Fruit fly (Drosophila melanogaster) whole organism, embryonic: ENCODE results near the gene CG43799.

Experiments used
- Atf6 ChIP-seq: fragments of 200-800 bp; sonication (Bioruptor generic); IDR thresholded peaks from 2 replicates; pipeline ENCODE4 v1.3.6; 2022; ENCODE audit warnings: missing biosample characterization, missing genetic modification characterization
- Bgb ChIP-seq: fragments of 200-800 bp; sonication (Bioruptor generic); IDR thresholded peaks from 2 replicates; pipeline ENCODE4 v1.3.6; 2022; ENCODE audit warnings: missing biosample characterization, missing genetic modification characterization; ENCODE audit not compliant: partially characterized antibody
- CG11696 ChIP-seq: fragments of 200-800 bp; sonication (Bioruptor generic); IDR thresholded peaks from 2 replicates; pipeline ENCODE4 v1.3.6; 2022; ENCODE audit warnings: missing biosample characterization, missing genetic modification characterization
- CG12071 ChIP-seq: fragments of 200-800 bp; sonication (Bioruptor generic); optimal IDR thresholded peaks from 3 replicates; lab custom pipeline; 2018; ENCODE audit warnings: missing biosample characterization, mild to moderate bottlenecking, missing genetic modification characterization
- CG12236 ChIP-seq: fragments of 200-800 bp; sonication (Bioruptor generic); optimal IDR thresholded peaks from 2 replicates; lab custom pipeline; 2016; ENCODE audit warnings: missing biosample characterization, missing genetic modification characterization
- CG12769 ChIP-seq: fragments of 200-800 bp; sonication (Bioruptor generic); optimal IDR thresholded peaks from 2 replicates; lab custom pipeline; 2019; ENCODE audit warnings: missing biosample characterization, mild to moderate bottlenecking, missing genetic modification characterization, moderate library complexity
- CG13287 ChIP-seq: fragments of 200-800 bp; sonication (Bioruptor generic); IDR thresholded peaks from 2 replicates; pipeline ENCODE4 v1.3.6; 2022; ENCODE audit warnings: missing biosample characterization, missing genetic modification characterization; ENCODE audit not compliant: partially characterized antibody
- CG13894 ChIP-seq: fragments of 200-800 bp; sonication (Bioruptor generic); optimal IDR thresholded peaks from 3 replicates; lab custom pipeline; 2018; ENCODE audit warnings: missing biosample characterization, mild to moderate bottlenecking, missing genetic modification characterization, moderate library complexity
- CG15269 ChIP-seq: fragments of 200-800 bp; sonication (Bioruptor generic); optimal IDR thresholded peaks from 2 replicates; lab custom pipeline; 2018; ENCODE audit warnings: missing biosample characterization, mild to moderate bottlenecking, missing genetic modification characterization, moderate library complexity
- CG15479 ChIP-seq: fragments of 200-800 bp; sonication (Bioruptor generic); optimal IDR thresholded peaks from 3 replicates; lab custom pipeline; 2019; ENCODE audit warnings: missing biosample characterization, mild to moderate bottlenecking, missing genetic modification characterization, moderate library complexity
- CG15601 ChIP-seq: fragments of 200-800 bp; sonication (Bioruptor generic); optimal IDR thresholded peaks from 3 replicates; lab custom pipeline; 2019; ENCODE audit warnings: missing biosample characterization, mild to moderate bottlenecking, missing genetic modification characterization, moderate library complexity
- CG1602 ChIP-seq: fragments of 200-800 bp; sonication (Bioruptor generic); optimal IDR thresholded peaks from 3 replicates; lab custom pipeline; 2016; ENCODE audit warnings: missing biosample characterization, missing genetic modification characterization
- CG16813 ChIP-seq: fragments of 200-800 bp; sonication (Bioruptor generic); IDR thresholded peaks from 3 replicates; pipeline ENCODE4 v1.3.6; 2022; ENCODE audit warnings: missing biosample characterization, missing genetic modification characterization; ENCODE audit not compliant: partially characterized antibody
- CG17359 ChIP-seq: fragments of 200-800 bp; sonication (Bioruptor generic); optimal IDR thresholded peaks from 3 replicates; lab custom pipeline; 2018; ENCODE audit warnings: missing biosample characterization, mild to moderate bottlenecking, missing genetic modification characterization, moderate library complexity
- CG17829 ChIP-seq: fragments of 200-800 bp; optimal IDR thresholded peaks from 2 replicates; lab custom pipeline; 2019; ENCODE audit warnings: missing biosample characterization, mild to moderate bottlenecking, missing genetic modification characterization, moderate library complexity
- CG18619 ChIP-seq: fragments of 200-800 bp; sonication (Bioruptor generic); optimal IDR thresholded peaks from 3 replicates; lab custom pipeline; 2017; ENCODE audit warnings: missing biosample characterization, mild to moderate bottlenecking, missing genetic modification characterization
- CG2116 ChIP-seq: fragments of 200-800 bp; sonication (Bioruptor generic); optimal IDR thresholded peaks from 3 replicates; lab custom pipeline; 2018; ENCODE audit warnings: missing biosample characterization, mild to moderate bottlenecking, missing genetic modification characterization
- CG2199 ChIP-seq: fragments of 200-800 bp; sonication (Bioruptor generic); IDR thresholded peaks from 3 replicates; pipeline ENCODE4 v1.3.6; 2022; ENCODE audit warnings: missing biosample characterization, missing genetic modification characterization
- CG30431 ChIP-seq: fragments of 200-800 bp; sonication (Bioruptor generic); optimal IDR thresholded peaks from 2 replicates; lab custom pipeline; 2017; ENCODE audit warnings: missing biosample characterization, missing genetic modification characterization
- CG3281 ChIP-seq: fragments of 200-800 bp; sonication (Bioruptor generic); optimal IDR thresholded peaks from 3 replicates; lab custom pipeline; 2017; ENCODE audit warnings: missing biosample characterization, mild to moderate bottlenecking, missing genetic modification characterization
- CG3995 ChIP-seq: fragments of 200-800 bp; sonication (Bioruptor generic); optimal IDR thresholded peaks from 3 replicates; lab custom pipeline; 2016; ENCODE audit warnings: missing biosample characterization, missing genetic modification characterization
- CG7357 ChIP-seq: fragments of 200-800 bp; sonication (Bioruptor generic); IDR thresholded peaks from 3 replicates; pipeline ENCODE4 v1.3.6; 2022; ENCODE audit warnings: missing biosample characterization, missing genetic modification characterization
- CG7987 ChIP-seq: fragments of 200-800 bp; sonication (Bioruptor generic); optimal IDR thresholded peaks from 2 replicates; lab custom pipeline; 2018; ENCODE audit warnings: missing biosample characterization, mild to moderate bottlenecking, missing genetic modification characterization, moderate library complexity
- CG9797 ChIP-seq: fragments of 200-800 bp; sonication (Bioruptor generic); optimal IDR thresholded peaks from 3 replicates; lab custom pipeline; 2018; ENCODE audit warnings: missing biosample characterization, mild to moderate bottlenecking, missing genetic modification characterization
- Deaf1 ChIP-seq: fragments of 200-800 bp; optimal IDR thresholded peaks from 3 replicates; lab custom pipeline; 2019; ENCODE audit warnings: missing biosample characterization, mild to moderate bottlenecking, missing genetic modification characterization, moderate library complexity
- Eip74EF ChIP-seq, 2 experiments: fragments of 200-800 bp in 1 of 2; fragments of >200 bp in 1 of 2; sonication (Bioruptor generic) in 1 of 2; optimal IDR thresholded peaks; 2 replicates each; lab custom pipeline; 2017 to 2019; ENCODE audit warnings: missing biosample characterization in 2 of 2, missing genetic modification characterization in 2 of 2, mild to moderate bottlenecking in 1 of 2, moderate library complexity in 1 of 2
- Ets97D ChIP-seq: fragments of 200-800 bp; sonication (Bioruptor generic); optimal IDR thresholded peaks from 3 replicates; lab custom pipeline; 2016; ENCODE audit warnings: missing biosample characterization, missing genetic modification characterization
- HLH4C ChIP-seq: fragments of 200-800 bp; sonication (Bioruptor generic); IDR thresholded peaks from 3 replicates; pipeline ENCODE4 v1.3.6; 2022; ENCODE audit warnings: missing biosample characterization, missing genetic modification characterization; ENCODE audit not compliant: partially characterized antibody
- HLHmδ ChIP-seq: fragments of 200-800 bp; sonication (Bioruptor generic); optimal IDR thresholded peaks from 2 replicates; lab custom pipeline; 2018; ENCODE audit warnings: missing biosample characterization, mild to moderate bottlenecking, missing genetic modification characterization, moderate library complexity
- Nf-YC ChIP-seq: fragments of 200-800 bp; optimal IDR thresholded peaks from 3 replicates; lab custom pipeline; 2019; ENCODE audit warnings: missing biosample characterization, mild to moderate bottlenecking, missing genetic modification characterization, moderate library complexity
- Xbp1 ChIP-seq: fragments of 200-800 bp; sonication (Bioruptor generic); optimal IDR thresholded peaks from 3 replicates; lab custom pipeline; 2016; ENCODE audit warnings: missing biosample characterization, mild to moderate bottlenecking, missing genetic modification characterization
- abd-A ChIP-seq: fragments of 200-800 bp; sonication (Bioruptor generic); optimal IDR thresholded peaks from 3 replicates; lab custom pipeline; 2019; ENCODE audit warnings: missing biosample characterization, mild to moderate bottlenecking, missing genetic modification characterization, moderate library complexity
- amos ChIP-seq: fragments of 200-800 bp; sonication (Bioruptor generic); IDR thresholded peaks from 2 replicates; pipeline ENCODE4 v1.3.6; 2022; ENCODE audit warnings: missing biosample characterization, missing genetic modification characterization; ENCODE audit not compliant: partially characterized antibody
- bigmax ChIP-seq: fragments of 200-800 bp; sonication (Bioruptor generic); optimal IDR thresholded peaks from 2 replicates; lab custom pipeline; 2018; ENCODE audit warnings: missing biosample characterization, mild to moderate bottlenecking, missing genetic modification characterization
- cg ChIP-seq: fragments of 200-800 bp; sonication (Bioruptor generic); optimal IDR thresholded peaks from 3 replicates; lab custom pipeline; 2019; ENCODE audit warnings: missing biosample characterization, mild to moderate bottlenecking, missing genetic modification characterization, moderate library complexity
- dan ChIP-seq: fragments of 200-800 bp; sonication (Bioruptor generic); IDR thresholded peaks from 2 replicates; pipeline ENCODE4 v1.3.6; 2022; ENCODE audit warnings: missing biosample characterization, missing genetic modification characterization
- dimm ChIP-seq: fragments of 200-800 bp; sonication (Bioruptor generic); IDR thresholded peaks from 2 replicates; pipeline ENCODE4 v1.3.6; 2022; ENCODE audit warnings: missing biosample characterization, missing genetic modification characterization
- dm ChIP-seq: fragments of 200-800 bp; sonication (Bioruptor generic); optimal IDR thresholded peaks from 3 replicates; lab custom pipeline; 2016; ENCODE audit warnings: missing biosample characterization, missing genetic modification characterization
- ftz-f1 ChIP-seq: fragments of 200-800 bp; sonication (Bioruptor generic); optimal IDR thresholded peaks from 2 replicates; lab custom pipeline; 2016; ENCODE audit warnings: missing biosample characterization, missing genetic modification characterization
- grau ChIP-seq: fragments of 200-800 bp; optimal IDR thresholded peaks from 3 replicates; lab custom pipeline; 2019; ENCODE audit warnings: missing biosample characterization, mild to moderate bottlenecking, missing genetic modification characterization, moderate library complexity
- her ChIP-seq: fragments of 200-800 bp; sonication (Bioruptor generic); optimal IDR thresholded peaks from 2 replicates; lab custom pipeline; 2016; ENCODE audit warnings: missing biosample characterization, missing genetic modification characterization
- knrl ChIP-seq: fragments of 200-800 bp; sonication (Bioruptor generic); IDR thresholded peaks from 3 replicates; pipeline ENCODE4 v1.3.6; 2022; ENCODE audit warnings: missing biosample characterization, missing genetic modification characterization; ENCODE audit not compliant: partially characterized antibody
- pros ChIP-seq: fragments of 200-800 bp; sonication (Bioruptor generic); optimal IDR thresholded peaks from 3 replicates; lab custom pipeline; 2019; ENCODE audit warnings: missing biosample characterization, mild to moderate bottlenecking, missing genetic modification characterization, moderate library complexity
- pzg ChIP-seq: fragments of 200-800 bp; sonication (Bioruptor generic); optimal IDR thresholded peaks from 3 replicates; lab custom pipeline; 2018; ENCODE audit warnings: missing biosample characterization, mild to moderate bottlenecking, missing genetic modification characterization, moderate library complexity
- so ChIP-seq: fragments of 200-800 bp; sonication (Bioruptor generic); IDR thresholded peaks from 3 replicates; pipeline ENCODE4 v1.3.6; 2022; ENCODE audit warnings: missing biosample characterization, missing genetic modification characterization
- stc ChIP-seq: fragments of 200-800 bp; sonication (Bioruptor generic); IDR thresholded peaks from 2 replicates; pipeline ENCODE4 v1.3.6; 2022; ENCODE audit warnings: missing biosample characterization, missing genetic modification characterization
- sug ChIP-seq: fragments of 200-800 bp; optimal IDR thresholded peaks from 2 replicates; lab custom pipeline; 2019; ENCODE audit warnings: missing biosample characterization, mild to moderate bottlenecking, missing genetic modification characterization, moderate library complexity
- vnd ChIP-seq: fragments of 200-800 bp; sonication (Bioruptor generic); IDR thresholded peaks from 3 replicates; pipeline ENCODE4 v1.3.6; 2022; ENCODE audit warnings: missing biosample characterization, missing genetic modification characterization; ENCODE audit not compliant: partially characterized antibody

Gene CG43799

dm6 chr2L:7254712-7255183 is 27.2 kb downstream of the CG43799 start (continued):
- TF ChIP-seq CG17359 (tag; lab: Kevin White, UChicago), result no peak
- peak; percentile 77 for TF ChIP-seq Deaf1 (tag; lab: Kevin White, UChicago)
- peak; percentile 44 for TF ChIP-seq CG13287 (GFP tag; lab: Robert Waterston, UW)
- TF ChIP-seq Xbp1 (GFP tag; lab: Kevin White, UChicago), result no peak
- TF ChIP-seq her (GFP tag; lab: Kevin White, UChicago), result no peak
- TF ChIP-seq Eip74EF (GFP tag; optimal IDR thresholded peaks at IDR 0.05; lab: Kevin White, UChicago), result peak in 1 of 2 experiments; percentile 87
- peak; percentile 69 for TF ChIP-seq bigmax (GFP tag; lab: Kevin White, UChicago)
- no peak for TF ChIP-seq dimm (GFP tag; lab: Robert Waterston, UW)
- no peak for TF ChIP-seq CG18619
- TF ChIP-seq CG30431 (GFP tag; lab: Kevin White, UChicago), result no peak
- peak; percentile 53 for TF ChIP-seq sug (tag; lab: Kevin White, UChicago)
- no peak for TF ChIP-seq CG9797 (GFP tag; lab: Kevin White, UChicago)
- peak; percentile 69 for TF ChIP-seq grau
- TF ChIP-seq vnd (GFP tag; lab: Robert Waterston, UW), result 0 out of 3 replicates have a peak, but pooled peaks have one; percentile 50
- TF ChIP-seq CG12236 (GFP tag; lab: Kevin White, UChicago), result no peak
- TF ChIP-seq dan (GFP tag; lab: Robert Waterston, UW), result no peak
- TF ChIP-seq CG17829 (tag; lab: Kevin White, UChicago), result no peak
- no peak for TF ChIP-seq abd-A (tag; lab: Kevin White, UChicago)
- no peak for TF ChIP-seq so (GFP tag; lab: Robert Waterston, UW)
- TF ChIP-seq Atf6 (GFP tag; lab: Robert Waterston, UW), result 0 out of 2 replicates have a peak, but pooled peaks have one; percentile 39
- TF ChIP-seq amos (GFP tag; lab: Robert Waterston, UW), result peak; percentile 53; the same call in 1 of the 2 replicates
- TF ChIP-seq CG15601, result peak; percentile 14
- no peak for TF ChIP-seq CG11696 (GFP tag; lab: Robert Waterston, UW)
- peak; percentile 32 for TF ChIP-seq dm (GFP tag; lab: Kevin White, UChicago)
- no peak for TF ChIP-seq CG7357
- 0 out of 3 replicates have a peak, but pooled peaks have one; percentile 16 for TF ChIP-seq CG2199 (GFP tag; lab: Robert Waterston, UW)
- peak; percentile 45 for TF ChIP-seq Bgb (GFP tag; lab: Robert Waterston, UW)
- peak; percentile 30; the same call in 1 of the 3 replicates for TF ChIP-seq CG16813 (GFP tag; lab: Robert Waterston, UW)
- TF ChIP-seq Ets97D (GFP tag; lab: Kevin White, UChicago), result peak; percentile 49
- TF ChIP-seq CG3995 (GFP tag; lab: Kevin White, UChicago), result no peak
- no peak for TF ChIP-seq HLHmδ
- peak; percentile 37; the same call in 1 of the 3 replicates for TF ChIP-seq knrl (GFP tag; lab: Robert Waterston, UW)
- TF ChIP-seq CG12769, result peak; percentile 23
- no peak for TF ChIP-seq Nf-YC (tag; lab: Kevin White, UChicago)
- TF ChIP-seq CG7987 (GFP tag; lab: Kevin White, UChicago), result peak; percentile 34
- no peak for TF ChIP-seq CG2116 (GFP tag; lab: Kevin White, UChicago)
- TF ChIP-seq cg (GFP tag; lab: Kevin White, UChicago), result no peak
- TF ChIP-seq pros, result no peak
- no peak for TF ChIP-seq pzg
- no peak for TF ChIP-seq CG13894
- 0 out of 3 replicates have a peak, but pooled peaks have one; percentile 11 for TF ChIP-seq HLH4C (GFP tag; lab: Robert Waterston, UW)
- no peak for TF ChIP-seq CG15479 (GFP tag; lab: Kevin White, UChicago)
- TF ChIP-seq ftz-f1 (GFP tag; lab: Kevin White, UChicago), result peak; percentile 54
- TF ChIP-seq CG12071, result peak; percentile 30
- peak; percentile 3 for TF ChIP-seq CG15269 (tag; lab: Kevin White, UChicago)
- TF ChIP-seq CG3281, result no peak
- no peak for TF ChIP-seq stc (GFP tag; lab: Robert Waterston, UW)
- no peak for TF ChIP-seq CG1602 (GFP tag; lab: Kevin White, UChicago)
